Fruit fly (Drosophila melanogaster) ovary, adult (tissue): Measurements from ENCODE around the gene CG10418.

Experiments used
- CG17801 ChIP-seq: fragments of 200-800 bp; optimal IDR thresholded peaks from 2 replicates; lab custom pipeline; 2019; ENCODE audit warnings: missing biosample characterization, mild to moderate bottlenecking, missing genetic modification characterization, moderate library complexity; ENCODE audit not compliant: partially characterized antibody

The CG10418 gene

dm6 chr3L:12336339-12336738 is at the start of gene CG10418:
TSS of gene CG10418 (plus strand) at chr3L:12336676.
- peak; percentile 9 for TF ChIP-seq CG17801

dm6 chr3L:12287370-12287769 is 49.1 kb upstream of the CG10418 start:
- no peak for TF ChIP-seq CG17801

dm6 chr3L:12289664-12290063 is 46.8 kb upstream of the CG10418 start:
- TF ChIP-seq CG17801, result no peak

dm6 chr3L:12290556-12290955 is 45.9 kb upstream of the CG10418 start:
- no peak for TF ChIP-seq CG17801

- no peak for TF ChIP-seq CG17801
These were observed 41.9 kb upstream of the CG10418 start for dm6 chr3L:12294602-12295001.

- TF ChIP-seq CG17801, result no peak
These were observed 40.4 kb upstream of the CG10418 start, which contains the start of gene CG4328 for dm6 chr3L:12296073-12296527. TSS of gene CG4328 (minus strand) at chr3L:12296123.

dm6 chr3L:12298092-12298491 is 38.4 kb upstream of the CG10418 start:
- no peak for TF ChIP-seq CG17801

dm6 chr3L:12305896-12306295 is 30.6 kb upstream of the CG10418 start:
- TF ChIP-seq CG17801, result no peak

dm6 chr3L:12310505-12310904 is 26.0 kb upstream of the CG10418 start, which contains the start of gene CG44355:
TSS of gene CG44355 (plus strand) at chr3L:12310805.
- no peak for TF ChIP-seq CG17801

- TF ChIP-seq CG17801, result no peak
These were observed 23.2 kb upstream of the CG10418 start for dm6 chr3L:12313280-12313679.

dm6 chr3L:12319782-12320181 is 16.7 kb upstream of the CG10418 start:
- TF ChIP-seq CG17801, result no peak

- TF ChIP-seq CG17801, result no peak
These were observed 7.6 kb upstream of the CG10418 start, which contains the start of gene Lmx1a for dm6 chr3L:12328781-12329282. TSS of gene Lmx1a (plus strand) at chr3L:12329232.

- no peak for TF ChIP-seq CG17801
These were observed 6.9 kb upstream of the CG10418 start for dm6 chr3L:12329549-12329948.

- no peak for TF ChIP-seq CG17801
These were observed 13.8 kb downstream of the CG10418 start for dm6 chr3L:12350307-12350706.

dm6 chr3L:12351440-12351839 is 15.0 kb downstream of the CG10418 start, which contains the start of gene CrzR:
TSS of gene CrzR (minus strand) at chr3L:12351544.
- no peak for TF ChIP-seq CG17801

dm6 chr3L:12363729-12364128 is 27.3 kb downstream of the CG10418 start:
- TF ChIP-seq CG17801, result no peak

- no peak for TF ChIP-seq CG17801
These were observed 37.9 kb downstream of the CG10418 start for dm6 chr3L:12374420-12374819.

dm6 chr3L:12380592-12380991 is 44.1 kb downstream of the CG10418 start:
- TF ChIP-seq CG17801, result peak; percentile 1
